Worm (Caenorhabditis elegans) whole organism, L2 larva: ENCODE results near the gene K06H6.1.

Experiments used
- ceh-82 ChIP-seq: fragments of 150-350 bp; optimal IDR thresholded peaks from 2 replicates; lab custom pipeline; 2014; ENCODE audit warnings: missing biosample characterization, missing genetic modification characterization
- nhr-237 ChIP-seq: fragments of 150-350 bp; optimal IDR thresholded peaks from 2 replicates; lab custom pipeline; 2014; ENCODE audit warnings: missing biosample characterization, missing genetic modification characterization
- unc-62 ChIP-seq: fragments of 150-350 bp; optimal IDR thresholded peaks from 2 replicates; lab custom pipeline; 2014; ENCODE audit warnings: missing biosample characterization, missing genetic modification reagents, missing genetic modification characterization
- ztf-11 ChIP-seq: sonication (generic microtip); optimal IDR thresholded peaks from 2 replicates; lab custom pipeline; 2017; ENCODE audit warnings: missing biosample characterization, missing genetic modification characterization

- TF ChIP-seq ceh-82 (tag; lab: Kevin White, UChicago), result no peak
- TF ChIP-seq unc-62, result no peak
- no peak for TF ChIP-seq nhr-237 (tag; lab: Kevin White, UChicago)
- TF ChIP-seq ztf-11 (tag; lab: Kevin White, UChicago), result no peak
Measured at ce11 chrV:626321-626720, 38.4 kb downstream of the K06H6.1 start, which contains the start of gene F48G7.7.
